Worm (Caenorhabditis elegans) whole organism, L1 larva: Measurements from ENCODE around the gene srh-159.

Experiments used
- C04F5.9 ChIP-seq: sonication (generic microtip); optimal IDR thresholded peaks from 2 replicates; lab custom pipeline; 2016; ENCODE audit warnings: missing genetic modification characterization, missing compliant biosample characterization
- Y116A8C.19 ChIP-seq: sonication (generic microtip); optimal IDR thresholded peaks from 2 replicates; lab custom pipeline; 2016; ENCODE audit warnings: missing compliant biosample characterization, missing genetic modification characterization, borderline replicate concordance
- aha-1 ChIP-seq: fragments of 150-350 bp; optimal IDR thresholded peaks from 2 replicates; lab custom pipeline; 2014; ENCODE audit warnings: missing biosample characterization, missing genetic modification characterization
- alr-1 ChIP-seq: fragments of 200-800 bp; sonication (Bioruptor generic); optimal IDR thresholded peaks from 2 replicates; lab custom pipeline; 2018; ENCODE audit warnings: borderline replicate concordance, mild to moderate bottlenecking, missing genetic modification characterization, missing compliant biosample characterization
- aly-2 ChIP-seq: fragments of 150-350 bp; optimal IDR thresholded peaks from 2 replicates; lab custom pipeline; 2014; ENCODE audit warnings: missing biosample characterization, missing genetic modification characterization
- blmp-1 ChIP-seq: fragments of 150-350 bp; optimal IDR thresholded peaks from 2 replicates; lab custom pipeline; 2014; ENCODE audit warnings: missing biosample characterization, missing genetic modification characterization
- ceh-8 ChIP-seq: fragments of 200-800 bp; sonication (Bioruptor generic); optimal IDR thresholded peaks from 2 replicates; lab custom pipeline; 2018; ENCODE audit warnings: mild to moderate bottlenecking, missing genetic modification characterization, moderate library complexity, missing compliant biosample characterization
- ceh-90 ChIP-seq: sonication (generic microtip); optimal IDR thresholded peaks from 2 replicates; lab custom pipeline; 2016; ENCODE audit warnings: missing genetic modification characterization, missing compliant biosample characterization
- dpl-1 ChIP-seq, 3 experiments: fragments of 150-350 bp in 2 of 3; sonication (generic microtip) in 1 of 3; optimal IDR thresholded peaks; 2 replicates each; lab custom pipeline; 2014 to 2017; ENCODE audit warnings: missing biosample characterization in 3 of 3, missing genetic modification characterization in 3 of 3, missing genetic modification reagents in 3 of 3
- efl-3 ChIP-seq: fragments of 200-800 bp; sonication (Bioruptor generic); optimal IDR thresholded peaks from 2 replicates; lab custom pipeline; 2018; ENCODE audit warnings: mild to moderate bottlenecking, missing genetic modification characterization, missing compliant biosample characterization
- elt-2 ChIP-seq: sonication (generic microtip); optimal IDR thresholded peaks from 2 replicates; lab custom pipeline; 2016; ENCODE audit warnings: missing genetic modification characterization, mild to moderate bottlenecking, inconsistent platforms, missing compliant biosample characterization, missing genetic modification reagents
- elt-3 ChIP-seq, 6 experiments: fragments of 150-350 bp in 1 of 6; sonication (generic microtip); optimal IDR thresholded peaks; 2 replicates each; lab custom pipeline; 2017 to 2018; ENCODE audit warnings: missing biosample characterization in 6 of 6, missing genetic modification characterization in 6 of 6, inconsistent platforms in 1 of 6
- ets-5 ChIP-seq: fragments of 200-800 bp; sonication (Bioruptor generic); IDR thresholded peaks from 2 replicates; pipeline ENCODE4 v1.3.6; 2022; ENCODE audit warnings: missing genetic modification characterization, missing compliant biosample characterization
- fkh-10 ChIP-seq: sonication (generic microtip); optimal IDR thresholded peaks from 2 replicates; lab custom pipeline; 2017; ENCODE audit warnings: missing biosample characterization, missing genetic modification reagents, missing genetic modification characterization
- fkh-8 ChIP-seq: sonication (generic microtip); optimal IDR thresholded peaks from 2 replicates; lab custom pipeline; 2016; ENCODE audit warnings: mild to moderate bottlenecking, missing genetic modification characterization, missing compliant biosample characterization
- fos-1 ChIP-seq: fragments of 150-350 bp; optimal IDR thresholded peaks from 2 replicates; lab custom pipeline; 2014; ENCODE audit warnings: missing biosample characterization, missing genetic modification characterization
- hpl-2 ChIP-seq: fragments of 150-350 bp; optimal IDR thresholded peaks from 2 replicates; lab custom pipeline; 2014; ENCODE audit warnings: missing biosample characterization, missing genetic modification reagents, missing genetic modification characterization
- jun-1 ChIP-seq: fragments of 150-350 bp; optimal IDR thresholded peaks from 2 replicates; lab custom pipeline; 2014; ENCODE audit warnings: missing biosample characterization, missing genetic modification reagents, missing genetic modification characterization
- lin-13 ChIP-seq: fragments of 150-350 bp; optimal IDR thresholded peaks from 2 replicates; lab custom pipeline; 2014; ENCODE audit warnings: missing biosample characterization, missing genetic modification reagents, missing genetic modification characterization
- lin-39 ChIP-seq: fragments of 150-350 bp; optimal IDR thresholded peaks from 2 replicates; lab custom pipeline; 2014; ENCODE audit warnings: missing biosample characterization, missing genetic modification reagents, missing genetic modification characterization
- lir-3 ChIP-seq: sonication (generic microtip); optimal IDR thresholded peaks from 2 replicates; lab custom pipeline; 2016; ENCODE audit warnings: mild to moderate bottlenecking, missing genetic modification characterization, moderate library complexity, missing compliant biosample characterization; ENCODE audit not compliant: poor library complexity
- lsy-2 ChIP-seq, 2 experiments: fragments of 150-350 bp; optimal IDR thresholded peaks; 2 replicates each; lab custom pipeline; 2014; ENCODE audit warnings: missing biosample characterization in 2 of 2, missing genetic modification characterization in 2 of 2
- mab-9 ChIP-seq: fragments of 200-800 bp; sonication (Bioruptor generic); IDR thresholded peaks from 2 replicates; pipeline ENCODE4 v1.3.6; 2022; ENCODE audit warnings: missing genetic modification reagents, missing genetic modification characterization, missing compliant biosample characterization
- mdl-1 ChIP-seq, 2 experiments: fragments of 150-350 bp; optimal IDR thresholded peaks; 2 replicates each; lab custom pipeline; 2014 to 2017; ENCODE audit warnings: missing biosample characterization in 2 of 2, missing genetic modification characterization in 2 of 2, inconsistent platforms in 1 of 2
- mef-2 ChIP-seq: fragments of 150-350 bp; optimal IDR thresholded peaks from 2 replicates; lab custom pipeline; 2014; ENCODE audit warnings: missing biosample characterization, missing genetic modification characterization
- mep-1 ChIP-seq: fragments of 150-350 bp; optimal IDR thresholded peaks from 2 replicates; lab custom pipeline; 2014; ENCODE audit warnings: missing biosample characterization, missing genetic modification characterization
- nhr-19 ChIP-seq: fragments of 200-800 bp; sonication (Bioruptor generic); conservative IDR thresholded peaks from 2 replicates; pipeline ENCODE4 v1.3.6; 2022; ENCODE audit warnings: missing genetic modification characterization, missing compliant biosample characterization
- nhr-20 ChIP-seq: sonication (generic microtip); optimal IDR thresholded peaks from 2 replicates; lab custom pipeline; 2016; ENCODE audit warnings: mild to moderate bottlenecking, missing genetic modification characterization, missing compliant biosample characterization
- nhr-237 ChIP-seq: fragments of 150-350 bp; optimal IDR thresholded peaks from 2 replicates; lab custom pipeline; 2014; ENCODE audit warnings: missing biosample characterization, missing genetic modification characterization
- nhr-76 ChIP-seq: sonication (generic microtip); optimal IDR thresholded peaks from 2 replicates; lab custom pipeline; 2017; ENCODE audit warnings: missing biosample characterization, missing genetic modification characterization
- nhr-90 ChIP-seq: sonication (generic microtip); optimal IDR thresholded peaks from 2 replicates; lab custom pipeline; 2016; ENCODE audit warnings: mild to moderate bottlenecking, missing genetic modification characterization, missing compliant biosample characterization; ENCODE audit not compliant: poor library complexity
- rnt-1 ChIP-seq: sonication (generic microtip); optimal IDR thresholded peaks from 2 replicates; lab custom pipeline; 2016; ENCODE audit warnings: mild to moderate bottlenecking, missing genetic modification characterization, moderate library complexity, missing compliant biosample characterization
- skn-1 ChIP-seq: fragments of 150-350 bp; optimal IDR thresholded peaks from 2 replicates; lab custom pipeline; 2014; ENCODE audit warnings: missing biosample characterization, missing genetic modification characterization
- snu-23 ChIP-seq: sonication (generic microtip); optimal IDR thresholded peaks from 2 replicates; lab custom pipeline; 2016; ENCODE audit warnings: missing genetic modification characterization, missing compliant biosample characterization
- sptf-1 ChIP-seq: fragments of 150-350 bp; optimal IDR thresholded peaks from 2 replicates; lab custom pipeline; 2014; ENCODE audit warnings: missing biosample characterization, missing genetic modification characterization
- sup-37 ChIP-seq: fragments of 200-800 bp; sonication (Bioruptor generic); optimal IDR thresholded peaks from 2 replicates; lab custom pipeline; 2018; ENCODE audit warnings: mild to moderate bottlenecking, missing genetic modification characterization, missing compliant biosample characterization
- swsn-7 ChIP-seq: sonication (generic microtip); optimal IDR thresholded peaks from 2 replicates; lab custom pipeline; 2016; ENCODE audit warnings: missing genetic modification characterization, missing compliant biosample characterization
- tbx-2 ChIP-seq: sonication (generic microtip); optimal IDR thresholded peaks from 2 replicates; lab custom pipeline; 2016; ENCODE audit warnings: missing genetic modification characterization, missing compliant biosample characterization
- unc-130 ChIP-seq: fragments of 150-350 bp; optimal IDR thresholded peaks from 2 replicates; lab custom pipeline; 2017; ENCODE audit warnings: missing biosample characterization, missing genetic modification characterization, inconsistent platforms
- unc-30 ChIP-seq: sonication (generic microtip); optimal IDR thresholded peaks from 2 replicates; lab custom pipeline; 2017; ENCODE audit warnings: missing biosample characterization, missing genetic modification characterization
- unc-98 ChIP-seq: fragments of 200-800 bp; sonication (Bioruptor generic); IDR thresholded peaks from 2 replicates; pipeline ENCODE4 v1.3.6; 2022; ENCODE audit warnings: missing genetic modification characterization, missing compliant biosample characterization
- xbp-1 ChIP-seq: sonication (generic microtip); optimal IDR thresholded peaks from 2 replicates; lab custom pipeline; 2016; ENCODE audit warnings: missing genetic modification characterization, missing compliant biosample characterization
- zag-1 ChIP-seq: fragments of 150-350 bp; optimal IDR thresholded peaks from 2 replicates; lab custom pipeline; 2014; ENCODE audit warnings: missing biosample characterization, missing genetic modification characterization
- ztf-4 ChIP-seq: fragments of 150-350 bp; optimal IDR thresholded peaks from 2 replicates; lab custom pipeline; 2014; ENCODE audit warnings: missing biosample characterization, missing genetic modification characterization

Gene srh-159

ce11 chrV:17211989-17212731 lies 30.0 kb downstream of the srh-159 start, which contains the start of gene srh-236:
Gene srh-236, minus strand, starts transcription at chrV:17212039.
- TF ChIP-seq tbx-2: no peak
- TF ChIP-seq sup-37: no peak
- no peak for TF ChIP-seq xbp-1 (tag; lab: Kevin White, UChicago)
- TF ChIP-seq lin-13 (GFP tag; lab: Kevin White, UChicago): no peak
- no peak for TF ChIP-seq ceh-8 (GFP tag; lab: Kevin White, UChicago)
- no peak for TF ChIP-seq elt-3 (tag; optimal IDR thresholded peaks at IDR 0.05; lab: Kevin White, UChicago)
- TF ChIP-seq unc-30 (tag; lab: Kevin White, UChicago): no peak
- no peak for TF ChIP-seq hpl-2
- TF ChIP-seq rnt-1 (tag; lab: Kevin White, UChicago): no peak
- no peak for TF ChIP-seq nhr-90 (tag; lab: Kevin White, UChicago)
- no peak for TF ChIP-seq snu-23 (GFP tag; lab: Kevin White, UChicago)
- no peak for TF ChIP-seq mep-1 (tag; lab: Kevin White, UChicago)
- no peak for TF ChIP-seq dpl-1 (GFP tag; optimal IDR thresholded peaks at IDR 0.05; lab: Kevin White, UChicago)
- TF ChIP-seq C04F5.9 (tag; lab: Kevin White, UChicago): no peak
- TF ChIP-seq aly-2 (tag; lab: Kevin White, UChicago): no peak
- TF ChIP-seq, all 84 proteins: peak for 0

ce11 chrV:17212743-17213142 lies 30.6 kb downstream of the srh-159 start, which contains the start of gene srh-113:
Gene srh-113, plus strand, starts transcription at chrV:17213043.
- no peak for TF ChIP-seq elt-2
- TF ChIP-seq mdl-1 (tag; optimal IDR thresholded peaks at IDR 0.05; lab: Kevin White, UChicago): no peak
- TF ChIP-seq ceh-90: no peak
- no peak for TF ChIP-seq sptf-1
- no peak for TF ChIP-seq blmp-1 (tag; lab: Kevin White, UChicago)

ce11 chrV:17215602-17216001 lies 33.5 kb downstream of the srh-159 start:
- TF ChIP-seq efl-3 (GFP tag; lab: Kevin White, UChicago) (no peak), jun-1 (no peak), ztf-4 (no peak), unc-130 (no peak), mef-2 (no peak), elt-3 (tag; optimal IDR thresholded peaks at IDR 0.05; lab: Kevin White, UChicago) (no peak)

ce11 chrV:17217690-17218089 lies 35.5 kb downstream of the srh-159 start, which contains the start of gene srbc-62:
Gene srbc-62, plus strand, starts transcription at chrV:17217990.
- no peak for TF ChIP-seq nhr-19 (GFP tag; lab: Robert Waterston, UW)
- TF ChIP-seq nhr-237 (tag; lab: Kevin White, UChicago): no peak
- no peak for TF ChIP-seq fkh-8 (tag; lab: Kevin White, UChicago)
- TF ChIP-seq ceh-90: no peak
- TF ChIP-seq nhr-20 (tag; lab: Kevin White, UChicago): no peak
- no peak for TF ChIP-seq fkh-10 (GFP tag; lab: Kevin White, UChicago)
- TF ChIP-seq lin-39 (tag; lab: Kevin White, UChicago): no peak
- no peak for TF ChIP-seq efl-3 (GFP tag; lab: Kevin White, UChicago)
- no peak for TF ChIP-seq unc-98
- no peak for TF ChIP-seq skn-1 (tag; lab: Kevin White, UChicago)
- no peak for TF ChIP-seq aha-1 (tag; lab: Kevin White, UChicago)
- no peak for TF ChIP-seq mab-9 (GFP tag; lab: Robert Waterston, UW)
- TF ChIP-seq unc-130: no peak
- no peak for TF ChIP-seq mep-1 (tag; lab: Kevin White, UChicago)

ce11 chrV:17220345-17220744 lies 38.2 kb downstream of the srh-159 start, which contains the start of gene srh-109:
Gene srh-109, minus strand, starts transcription at chrV:17220445.
- TF ChIP-seq mef-2 (no peak), nhr-76 (tag; lab: Kevin White, UChicago) (no peak), ets-5 (GFP tag; lab: Robert Waterston, UW) (no peak), mab-9 (GFP tag; lab: Robert Waterston, UW) (no peak), sup-37 (no peak), zag-1 (no peak), lir-3 (tag; lab: Kevin White, UChicago) (no peak), swsn-7 (no peak), lin-13 (GFP tag; lab: Kevin White, UChicago) (no peak), lin-39 (tag; lab: Kevin White, UChicago) (no peak), lsy-2 (tag; optimal IDR thresholded peaks at IDR 0.05; lab: Kevin White, UChicago) (no peak), hpl-2 (no peak), sptf-1 (no peak), dpl-1 (GFP tag; optimal IDR thresholded peaks at IDR 0.05; lab: Kevin White, UChicago) (no peak), elt-2 (no peak), ceh-90 (no peak), Y116A8C.19 (no peak), alr-1 (no peak), fos-1 (no peak)
- TF ChIP-seq, all 84 proteins: peak for 0
